Worm (Caenorhabditis elegans) whole organism, midembryonic: ENCODE data around the gene K10C2.7.

ENCODE experiments used
- flt-1 ChIP-seq: fragments of 200-800 bp; sonication (Bioruptor generic); IDR thresholded peaks from 2 replicates; pipeline ENCODE4 v1.3.6; 2022; ENCODE audit warnings: missing genetic modification characterization, missing compliant biosample characterization
- ref-1 ChIP-seq: fragments of 200-800 bp; sonication (Bioruptor generic); conservative IDR thresholded peaks from 2 replicates; pipeline ENCODE4 v1.3.6; 2022; ENCODE audit warnings: missing genetic modification reagents, missing genetic modification characterization, missing compliant biosample characterization
- tab-1 ChIP-seq: fragments of 200-800 bp; sonication (Bioruptor generic); IDR thresholded peaks from 2 replicates; pipeline ENCODE4 v1.3.6; 2022; ENCODE audit warnings: missing genetic modification characterization, missing compliant biosample characterization
- ztf-23 ChIP-seq: fragments of 200-800 bp; sonication (Bioruptor generic); IDR thresholded peaks from 2 replicates; pipeline ENCODE4 v1.3.6; 2022; ENCODE audit warnings: missing genetic modification reagents, missing genetic modification characterization, missing compliant biosample characterization

ce11 chrX:6467462-6467861 lies 24.2 kb upstream of the K10C2.7 start, which contains the start of gene C15B12.3:
- TF ChIP-seq ref-1 (no peak), flt-1 (GFP tag; lab: Robert Waterston, UW) (no peak), tab-1 (GFP tag; lab: Robert Waterston, UW) (no peak), ztf-23 (no peak)
